Worm (Caenorhabditis elegans): Measurements from ENCODE around the gene alp-1.

The alp-1 gene

DNA sequence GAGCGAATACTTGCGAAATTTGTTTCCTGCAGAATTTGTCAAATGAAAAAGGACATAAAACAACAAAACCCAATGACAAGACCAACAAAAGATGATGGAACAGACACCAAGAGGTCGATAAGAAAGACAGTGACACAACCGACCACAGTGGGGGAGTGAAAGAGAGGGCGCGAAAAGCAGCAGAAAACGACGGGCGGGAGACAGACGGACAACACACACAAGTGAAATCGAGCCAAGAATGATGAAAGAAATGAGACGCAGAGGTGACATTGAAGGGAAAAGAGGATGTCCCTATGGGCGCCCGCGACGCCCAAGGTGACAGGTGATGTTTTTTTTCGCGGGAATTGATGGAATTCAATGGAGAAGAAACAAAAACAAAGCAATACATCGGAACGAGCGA lies 13.8 kb downstream of the alp-1 start (continued):
- TF ChIP-seq sea-2 (GFP tag; IDR thresholded peaks at IDR 0.05) = no peak
- TF ChIP-seq nfyb-1 (GFP tag; IDR thresholded peaks at IDR 0.05) = peak; percentile 61
- TF ChIP-seq attf-5 (GFP tag; optimal IDR thresholded peaks at IDR 0.05) = peak; percentile 63
- peak; percentile 67 for TF ChIP-seq ztf-26 (tag; optimal IDR thresholded peaks at IDR 0.05)
- TF ChIP-seq ets-4 (GFP tag; optimal IDR thresholded peaks at IDR 0.05) = peak; percentile 68
- 0 out of 2 replicates have a peak, but pooled peaks have one; percentile 10 for TF ChIP-seq hmg-20 (GFP tag; IDR thresholded peaks at IDR 0.05)

DNA sequence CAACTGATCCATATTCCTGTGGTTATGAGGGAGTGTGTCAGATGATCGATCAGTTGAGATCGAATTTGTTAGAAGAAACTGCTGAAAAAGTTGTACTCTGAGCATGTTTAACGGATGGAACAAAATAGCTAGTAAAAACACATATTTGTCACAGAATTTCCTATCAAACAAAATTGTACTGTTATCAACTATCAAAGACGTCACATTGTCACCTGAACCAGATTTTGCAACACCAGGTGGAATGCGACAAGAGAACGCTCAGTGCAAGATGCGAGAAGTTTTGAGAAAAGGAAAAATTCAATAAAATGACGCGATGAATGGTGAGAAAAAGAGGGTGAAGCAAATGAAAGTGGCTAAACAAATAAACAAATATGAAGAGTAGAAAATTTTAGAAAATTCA lies 15.3 kb downstream of the alp-1 start:
- no peak for TF ChIP-seq D2030.7 (GFP tag; IDR thresholded peaks at IDR 0.05)
- peak; percentile 18 for TF ChIP-seq nhr-80 (tag; optimal IDR thresholded peaks at IDR 0.05)

DNA sequence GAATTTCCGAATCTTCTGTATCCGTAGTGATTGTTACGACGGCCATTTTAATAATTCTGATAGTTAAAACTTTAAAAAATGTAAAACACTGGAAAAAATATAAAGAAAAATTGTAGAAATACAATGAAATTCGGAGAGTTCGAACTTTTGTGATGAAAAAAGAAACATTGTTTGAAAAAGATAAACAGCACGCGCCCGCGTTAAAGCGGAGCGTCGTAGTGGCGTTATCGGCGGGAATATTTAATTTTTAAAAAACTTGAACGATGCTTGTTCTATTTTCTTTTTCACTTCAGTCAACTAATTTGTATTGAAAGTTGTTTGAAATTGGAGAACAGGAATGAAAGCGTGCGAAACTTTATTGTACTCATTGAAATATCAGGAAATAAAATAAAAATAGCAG lies 17.3 kb downstream of the alp-1 start, which contains the start of gene npp-23:
TSS of gene npp-23 (minus strand) at position 56 of the 400 bp plus-strand sequence.
- TF ChIP-seq lin-35 (GFP tag; optimal IDR thresholded peaks at IDR 0.05) (peak in 1 of 3 experiments; percentile 86), bed-1 (GFP tag; IDR thresholded peaks at IDR 0.05) (no peak), mxl-1 (tag; optimal IDR thresholded peaks at IDR 0.05) (no peak), efl-1 (GFP tag; optimal IDR thresholded peaks at IDR 0.05) (peak; percentile 85), attf-3 (GFP tag; conservative IDR thresholded peaks at IDR 0.05) (peak; percentile 94), dpl-1 (GFP tag; optimal IDR thresholded peaks at IDR 0.05) (peak; percentile 71)

DNA sequence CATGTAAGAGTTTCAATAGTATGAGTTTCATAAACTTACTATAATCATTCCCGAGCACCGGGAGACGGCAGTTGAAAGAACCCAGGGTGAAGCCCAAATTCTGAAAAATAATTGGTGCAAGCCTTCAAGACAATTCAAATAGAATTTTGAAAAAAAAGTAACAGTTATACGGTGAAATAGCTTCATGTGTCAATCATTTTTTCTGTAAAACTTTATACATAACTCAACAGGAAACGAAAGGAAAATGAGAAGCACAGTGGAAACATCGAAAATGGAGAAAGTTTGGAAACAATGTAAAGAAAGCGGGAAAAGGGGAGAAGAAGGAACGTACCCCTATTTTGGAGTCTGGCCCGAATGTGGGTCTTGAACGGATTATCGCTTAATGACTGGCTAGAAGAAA lies 20.7 kb downstream of the alp-1 start, which contains the start of gene C09G9.3:
TSS of gene C09G9.3 (minus strand) at position 101 of the 400 bp plus-strand sequence.
- TF ChIP-seq nhr-179 (tag; optimal IDR thresholded peaks at IDR 0.05) = no peak
- TF ChIP-seq sea-2 (GFP tag; IDR thresholded peaks at IDR 0.05) = no peak

DNA sequence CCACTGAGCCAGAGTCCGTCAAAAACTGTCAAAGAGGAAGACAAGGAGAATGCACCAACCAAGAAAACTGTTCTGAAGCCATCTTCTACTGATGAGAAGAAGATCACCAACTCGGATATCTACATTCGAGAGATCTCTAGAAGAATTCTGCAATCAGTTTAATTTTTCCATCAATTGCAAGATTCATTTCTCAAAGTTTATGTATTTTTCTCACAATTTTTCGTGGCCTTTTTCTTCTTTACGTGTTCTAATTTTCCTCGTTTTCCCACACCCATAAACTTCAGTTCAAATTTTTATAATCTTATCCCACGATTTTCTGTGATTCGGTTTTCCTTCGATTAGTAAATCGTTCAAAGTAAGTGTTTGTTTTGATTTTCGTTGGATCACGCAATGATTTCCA lies 21.6 kb downstream of the alp-1 start, which contains the start of gene hdl-2:
TSS of gene hdl-2 (plus strand) at position 301 of the 400 bp plus-strand sequence.
- TF ChIP-seq ceh-40 (GFP tag; IDR thresholded peaks at IDR 0.05) (no peak), tbp1 (GFP tag; optimal IDR thresholded peaks at IDR 0.05) (no peak), sdz-38 (tag; optimal IDR thresholded peaks at IDR 0.05) (no peak), lin-54 (GFP tag; optimal IDR thresholded peaks at IDR 0.05) (no peak), C06A6.2 (GFP tag; conservative IDR thresholded peaks at IDR 0.05) (no peak), ztf-18 (tag; optimal IDR thresholded peaks at IDR 0.05) (no peak), B0261.1 (tag; optimal IDR thresholded peaks at IDR 0.05) (no peak), tbx-9 (tag; optimal IDR thresholded peaks at IDR 0.05; ENCODE audit: borderline replicate concordance) (no peak), tlf-1 (GFP tag; optimal IDR thresholded peaks at IDR 0.05) (no peak), F55B11.4 (tag; optimal IDR thresholded peaks at IDR 0.05; ENCODE audit: borderline replicate concordance, insufficient read depth) (no peak), ceh-91 (GFP tag; IDR thresholded peaks at IDR 0.05) (no peak), madf-6 (GFP tag; IDR thresholded peaks at IDR 0.05) (no peak), cebp-1 (GFP tag; IDR thresholded peaks at IDR 0.05) (no peak), cebp-1 (tag; optimal IDR thresholded peaks at IDR 0.05) (no peak), ztf-25 (GFP tag; IDR thresholded peaks at IDR 0.05) (no peak), unc-130 (GFP tag; optimal IDR thresholded peaks at IDR 0.05) (no peak), ceh-100 (GFP tag; IDR thresholded peaks at IDR 0.05) (no peak), mes-4 (tag; optimal IDR thresholded peaks at IDR 0.05) (no peak), T26A5.8 (tag; optimal IDR thresholded peaks at IDR 0.05) (no peak)

Data from whole organism, young adult.